Fruit fly (Drosophila melanogaster): Measurements from ENCODE around the gene CG3527.

DNA sequence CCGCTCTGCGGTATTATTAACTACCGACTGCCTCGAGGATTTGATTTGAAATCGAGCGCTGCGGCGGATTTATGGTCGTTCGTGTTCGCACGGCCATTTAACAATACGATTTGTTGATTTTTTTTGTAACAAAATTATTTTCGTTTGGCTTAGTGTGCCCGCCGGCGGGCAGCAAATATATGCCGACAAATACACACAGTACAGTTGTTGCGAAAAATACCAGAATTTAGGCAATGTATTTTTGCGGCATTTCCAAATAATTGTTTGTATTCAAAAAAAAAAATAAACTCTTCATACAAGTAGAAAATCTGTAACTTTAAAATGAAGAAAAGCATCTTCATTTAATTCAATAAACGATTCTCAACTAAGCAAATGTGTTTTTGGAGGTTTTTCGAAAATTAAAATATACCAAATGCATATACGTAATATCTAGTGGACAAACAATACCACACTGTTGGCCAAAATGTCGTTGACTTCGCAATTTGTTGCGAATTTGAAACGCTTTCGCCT is 3.1 kb upstream of the CG3527 start, which contains the start of the genes Usf and CG15912:
- no peak for TF ChIP-seq Pif1A (GFP tag; optimal IDR thresholded peaks at IDR 0.05)
- no peak for TF ChIP-seq CG8301 (tag; optimal IDR thresholded peaks at IDR 0.05)
- no peak for TF ChIP-seq CG4496 (GFP tag; IDR thresholded peaks at IDR 0.05)
- no peak for TF ChIP-seq CG10348 (GFP tag; IDR thresholded peaks at IDR 0.05)
- TF ChIP-seq D1 (tag; optimal IDR thresholded peaks at IDR 0.05) = no peak
- no peak for TF ChIP-seq CG32121 (GFP tag; IDR thresholded peaks at IDR 0.05)
- TF ChIP-seq CG9948 (tag; optimal IDR thresholded peaks at IDR 0.05) = no peak
- no peak for TF ChIP-seq Pif1B (GFP tag; optimal IDR thresholded peaks at IDR 0.05)
- no peak for TF ChIP-seq CG13204 (GFP tag; optimal IDR thresholded peaks at IDR 0.05)
- TF ChIP-seq gl (tag; optimal IDR thresholded peaks at IDR 0.05) = no peak
- TF ChIP-seq CG14655 (GFP tag; optimal IDR thresholded peaks at IDR 0.05) = no peak

Data from whole organism, pupa.